Worm (Caenorhabditis elegans) whole organism, L1 larva: ENCODE measurements around the gene arrd-6.

Experiments
- C04F5.9 ChIP-seq: sonication (generic microtip); optimal IDR thresholded peaks from 2 replicates; lab custom pipeline; 2016; ENCODE audit warnings: missing genetic modification characterization, missing compliant biosample characterization
- C16A3.4 ChIP-seq: fragments of 150-350 bp; optimal IDR thresholded peaks from 2 replicates; lab custom pipeline; 2014; ENCODE audit warnings: missing biosample characterization, missing genetic modification characterization
- C34B4.2 ChIP-seq: sonication (generic microtip); optimal IDR thresholded peaks from 2 replicates; lab custom pipeline; 2017; ENCODE audit warnings: mild to moderate bottlenecking, missing genetic modification characterization, missing compliant biosample characterization
- F16B12.6 ChIP-seq: fragments of 150-350 bp; optimal IDR thresholded peaks from 2 replicates; lab custom pipeline; 2014; ENCODE audit warnings: missing biosample characterization, missing genetic modification characterization
- Y116A8C.19 ChIP-seq: sonication (generic microtip); optimal IDR thresholded peaks from 2 replicates; lab custom pipeline; 2016; ENCODE audit warnings: missing compliant biosample characterization, missing genetic modification characterization, borderline replicate concordance
- aha-1 ChIP-seq: fragments of 150-350 bp; optimal IDR thresholded peaks from 2 replicates; lab custom pipeline; 2014; ENCODE audit warnings: missing biosample characterization, missing genetic modification characterization
- blmp-1 ChIP-seq: fragments of 150-350 bp; optimal IDR thresholded peaks from 2 replicates; lab custom pipeline; 2014; ENCODE audit warnings: missing biosample characterization, missing genetic modification characterization
- ceh-8 ChIP-seq: fragments of 200-800 bp; sonication (Bioruptor generic); optimal IDR thresholded peaks from 2 replicates; lab custom pipeline; 2018; ENCODE audit warnings: mild to moderate bottlenecking, missing genetic modification characterization, moderate library complexity, missing compliant biosample characterization
- dsc-1 ChIP-seq: sonication (generic microtip); optimal IDR thresholded peaks from 2 replicates; lab custom pipeline; 2016; ENCODE audit warnings: mild to moderate bottlenecking, missing genetic modification characterization, missing compliant biosample characterization
- efl-1 ChIP-seq, 4 experiments: fragments of 150-350 bp; optimal IDR thresholded peaks in 3 of 4; peaks in 1 of 4; 1 replicate in 1 of 4; 2 replicates in 3 of 4; lab custom pipeline; 2014; ENCODE audit warnings: missing biosample characterization in 2 of 4, missing genetic modification characterization in 2 of 4, missing genetic modification reagents in 2 of 4
- efl-3 ChIP-seq: fragments of 200-800 bp; sonication (Bioruptor generic); optimal IDR thresholded peaks from 2 replicates; lab custom pipeline; 2018; ENCODE audit warnings: mild to moderate bottlenecking, missing genetic modification characterization, missing compliant biosample characterization
- egl-13 ChIP-seq: sonication (generic microtip); optimal IDR thresholded peaks from 2 replicates; lab custom pipeline; 2016; ENCODE audit warnings: missing genotype, missing genetic modification reagents, missing genetic modification characterization, missing compliant biosample characterization
- elt-2 ChIP-seq: sonication (generic microtip); optimal IDR thresholded peaks from 2 replicates; lab custom pipeline; 2016; ENCODE audit warnings: missing genetic modification characterization, mild to moderate bottlenecking, inconsistent platforms, missing compliant biosample characterization, missing genetic modification reagents
- elt-3 ChIP-seq, 6 experiments: fragments of 150-350 bp in 1 of 6; sonication (generic microtip); optimal IDR thresholded peaks; 2 replicates each; lab custom pipeline; 2017 to 2018; ENCODE audit warnings: missing biosample characterization in 6 of 6, missing genetic modification characterization in 6 of 6, inconsistent platforms in 1 of 6
- ets-5 ChIP-seq: fragments of 200-800 bp; sonication (Bioruptor generic); IDR thresholded peaks from 2 replicates; pipeline ENCODE4 v1.3.6; 2022; ENCODE audit warnings: missing genetic modification characterization, missing compliant biosample characterization
- fkh-10 ChIP-seq: sonication (generic microtip); optimal IDR thresholded peaks from 2 replicates; lab custom pipeline; 2017; ENCODE audit warnings: missing biosample characterization, missing genetic modification reagents, missing genetic modification characterization
- fkh-4 ChIP-seq: sonication (generic microtip); optimal IDR thresholded peaks from 2 replicates; lab custom pipeline; 2016; ENCODE audit warnings: missing compliant biosample characterization, missing genetic modification characterization, borderline replicate concordance
- fos-1 ChIP-seq: fragments of 150-350 bp; optimal IDR thresholded peaks from 2 replicates; lab custom pipeline; 2014; ENCODE audit warnings: missing biosample characterization, missing genetic modification characterization
- hlh-17 ChIP-seq: fragments of 200-800 bp; sonication (Bioruptor generic); optimal IDR thresholded peaks from 2 replicates; lab custom pipeline; 2018; ENCODE audit warnings: missing genetic modification characterization, mild to moderate bottlenecking, missing compliant biosample characterization, moderate library complexity, borderline replicate concordance
- jun-1 ChIP-seq: fragments of 150-350 bp; optimal IDR thresholded peaks from 2 replicates; lab custom pipeline; 2014; ENCODE audit warnings: missing biosample characterization, missing genetic modification reagents, missing genetic modification characterization
- lin-13 ChIP-seq: fragments of 150-350 bp; optimal IDR thresholded peaks from 2 replicates; lab custom pipeline; 2014; ENCODE audit warnings: missing biosample characterization, missing genetic modification reagents, missing genetic modification characterization
- lin-15B ChIP-seq: fragments of 150-350 bp; sonication (generic microtip); optimal IDR thresholded peaks from 3 replicates; lab custom pipeline; 2014; ENCODE audit warnings: missing biosample characterization, missing genetic modification characterization
- lin-39 ChIP-seq: fragments of 150-350 bp; optimal IDR thresholded peaks from 2 replicates; lab custom pipeline; 2014; ENCODE audit warnings: missing biosample characterization, missing genetic modification reagents, missing genetic modification characterization
- lir-3 ChIP-seq: sonication (generic microtip); optimal IDR thresholded peaks from 2 replicates; lab custom pipeline; 2016; ENCODE audit warnings: mild to moderate bottlenecking, missing genetic modification characterization, moderate library complexity, missing compliant biosample characterization; ENCODE audit not compliant: poor library complexity
- lsy-2 ChIP-seq, 2 experiments: fragments of 150-350 bp; optimal IDR thresholded peaks; 2 replicates each; lab custom pipeline; 2014; ENCODE audit warnings: missing biosample characterization in 2 of 2, missing genetic modification characterization in 2 of 2
- mdl-1 ChIP-seq, 2 experiments: fragments of 150-350 bp; optimal IDR thresholded peaks; 2 replicates each; lab custom pipeline; 2014 to 2017; ENCODE audit warnings: missing biosample characterization in 2 of 2, missing genetic modification characterization in 2 of 2, inconsistent platforms in 1 of 2
- mef-2 ChIP-seq: fragments of 150-350 bp; optimal IDR thresholded peaks from 2 replicates; lab custom pipeline; 2014; ENCODE audit warnings: missing biosample characterization, missing genetic modification characterization
- mep-1 ChIP-seq: fragments of 150-350 bp; optimal IDR thresholded peaks from 2 replicates; lab custom pipeline; 2014; ENCODE audit warnings: missing biosample characterization, missing genetic modification characterization
- nhr-11 ChIP-seq: fragments of 150-350 bp; optimal IDR thresholded peaks from 2 replicates; lab custom pipeline; 2014; ENCODE audit warnings: missing biosample characterization, missing genetic modification characterization
- nhr-12 ChIP-seq: sonication (generic microtip); optimal IDR thresholded peaks from 2 replicates; lab custom pipeline; 2017; ENCODE audit warnings: missing biosample characterization, missing genetic modification characterization
- nhr-19 ChIP-seq: fragments of 200-800 bp; sonication (Bioruptor generic); conservative IDR thresholded peaks from 2 replicates; pipeline ENCODE4 v1.3.6; 2022; ENCODE audit warnings: missing genetic modification characterization, missing compliant biosample characterization
- nhr-237 ChIP-seq: fragments of 150-350 bp; optimal IDR thresholded peaks from 2 replicates; lab custom pipeline; 2014; ENCODE audit warnings: missing biosample characterization, missing genetic modification characterization
- nhr-28 ChIP-seq: fragments of 150-350 bp; optimal IDR thresholded peaks from 2 replicates; lab custom pipeline; 2014; ENCODE audit warnings: missing biosample characterization, missing genetic modification characterization
- nhr-47 ChIP-seq: sonication (generic microtip); optimal IDR thresholded peaks from 2 replicates; lab custom pipeline; 2016; ENCODE audit warnings: mild to moderate bottlenecking, missing genetic modification characterization, moderate library complexity, missing compliant biosample characterization
- nhr-71 ChIP-seq: sonication (generic microtip); optimal IDR thresholded peaks from 2 replicates; lab custom pipeline; 2016; ENCODE audit warnings: mild to moderate bottlenecking, missing genetic modification characterization, moderate library complexity, missing compliant biosample characterization
- nhr-76 ChIP-seq: sonication (generic microtip); optimal IDR thresholded peaks from 2 replicates; lab custom pipeline; 2017; ENCODE audit warnings: missing biosample characterization, missing genetic modification characterization
- nhr-77 ChIP-seq: fragments of 150-350 bp; optimal IDR thresholded peaks from 2 replicates; lab custom pipeline; 2014; ENCODE audit warnings: missing biosample characterization, missing genetic modification characterization
- nhr-85 ChIP-seq: sonication (generic microtip); peaks from one replicate; lab custom pipeline; 2016; ENCODE audit warnings: missing genetic modification characterization, inconsistent platforms, missing compliant biosample characterization
- pax-3 ChIP-seq: fragments of 200-800 bp; sonication (Bioruptor generic); optimal IDR thresholded peaks from 2 replicates; lab custom pipeline; 2018; ENCODE audit warnings: mild to moderate bottlenecking, missing genetic modification characterization, moderate library complexity, missing compliant biosample characterization
- pqm-1 ChIP-seq: sonication (generic microtip); optimal IDR thresholded peaks from 3 replicates; lab custom pipeline; 2017; ENCODE audit warnings: missing biosample characterization, missing genetic modification characterization
- rnt-1 ChIP-seq: sonication (generic microtip); optimal IDR thresholded peaks from 2 replicates; lab custom pipeline; 2016; ENCODE audit warnings: mild to moderate bottlenecking, missing genetic modification characterization, moderate library complexity, missing compliant biosample characterization
- skn-1 ChIP-seq: fragments of 150-350 bp; optimal IDR thresholded peaks from 2 replicates; lab custom pipeline; 2014; ENCODE audit warnings: missing biosample characterization, missing genetic modification characterization
- snu-23 ChIP-seq: sonication (generic microtip); optimal IDR thresholded peaks from 2 replicates; lab custom pipeline; 2016; ENCODE audit warnings: missing genetic modification characterization, missing compliant biosample characterization
- sox-4 ChIP-seq: sonication (generic microtip); optimal IDR thresholded peaks from 2 replicates; lab custom pipeline; 2016; ENCODE audit warnings: missing genetic modification characterization, missing compliant biosample characterization
- tbx-2 ChIP-seq: sonication (generic microtip); optimal IDR thresholded peaks from 2 replicates; lab custom pipeline; 2016; ENCODE audit warnings: missing genetic modification characterization, missing compliant biosample characterization
- tlp-1 ChIP-seq: fragments of 150-350 bp; optimal IDR thresholded peaks from 2 replicates; lab custom pipeline; 2014; ENCODE audit warnings: missing biosample characterization, missing genetic modification characterization
- unc-62 ChIP-seq: fragments of 150-350 bp; optimal IDR thresholded peaks from 2 replicates; lab custom pipeline; 2014; ENCODE audit warnings: missing biosample characterization, missing genetic modification reagents, missing genetic modification characterization
- vab-15 ChIP-seq: sonication (generic microtip); optimal IDR thresholded peaks from 2 replicates; lab custom pipeline; 2017; ENCODE audit warnings: missing genotype, mild to moderate bottlenecking, missing genetic modification characterization, missing compliant biosample characterization

arrd-6 gene

DNA sequence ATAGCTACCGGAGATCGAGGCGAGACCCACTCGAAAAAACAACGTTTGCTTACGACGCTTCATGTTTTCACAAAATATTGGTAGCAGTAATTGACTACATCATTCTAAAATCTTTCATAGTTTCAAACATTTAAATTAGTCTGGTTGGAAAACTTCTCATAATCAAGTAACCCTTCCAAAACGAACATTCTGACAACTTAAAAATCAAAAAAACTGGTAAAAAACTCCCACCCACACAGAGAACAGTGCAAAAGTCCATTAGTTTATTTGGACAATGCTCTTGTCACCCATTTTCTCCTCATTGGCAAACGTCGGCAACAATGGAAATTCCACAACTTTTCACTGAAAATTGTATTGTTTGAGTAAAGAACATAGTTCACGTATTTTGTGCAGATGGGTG, 34.8 kb downstream of the arrd-6 start, which contains the start of gene F37H8.6:
Gene F37H8.6, minus strand, starts transcription at position 101 of the 400 bp plus-strand sequence.
- TF ChIP-seq lsy-2 (tag; optimal IDR thresholded peaks at IDR 0.05; lab: Kevin White, UChicago), result no peak
- no peak for TF ChIP-seq efl-1 (optimal IDR thresholded peaks at IDR 0.05; lab: Kevin White, UChicago)
- no peak for TF ChIP-seq efl-1 (GFP tag; optimal IDR thresholded peaks at IDR 0.05 in 1 of 2; lab: Kevin White, UChicago)
- TF ChIP-seq blmp-1 (tag; lab: Kevin White, UChicago), result no peak

DNA sequence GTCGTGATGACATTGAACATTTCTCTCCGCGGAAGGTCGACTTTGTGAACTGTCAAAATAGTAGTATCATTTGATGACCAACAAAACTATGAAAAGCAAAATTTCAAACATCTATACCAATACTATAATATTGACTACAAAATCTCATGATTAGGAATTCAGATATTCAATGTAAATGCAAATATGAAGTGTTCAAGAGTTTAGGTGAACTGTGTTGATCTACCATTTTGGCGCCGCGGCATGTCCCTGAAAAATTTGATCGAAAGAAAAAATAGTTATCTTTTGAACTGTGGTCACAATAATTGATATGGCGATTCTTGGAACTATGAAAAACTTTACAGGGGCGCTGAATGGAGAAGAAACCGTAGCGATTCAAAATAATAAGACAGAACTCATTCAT, 36.2 kb downstream of the arrd-6 start:
- TF ChIP-seq efl-1 (optimal IDR thresholded peaks at IDR 0.05; lab: Kevin White, UChicago) (no peak), efl-1 (GFP tag; optimal IDR thresholded peaks at IDR 0.05 in 1 of 2; lab: Kevin White, UChicago) (no peak), nhr-85 (peak; percentile 61), snu-23 (GFP tag; lab: Kevin White, UChicago) (no peak)

ce11 chrII:11181250-11181704, 38.7 kb downstream of the arrd-6 start, which contains the start of gene bigr-1:
TSS of gene bigr-1 (plus strand) at chrII:11181654.
- TF ChIP-seq nhr-47, result no peak
- TF ChIP-seq C04F5.9, result no peak
- TF ChIP-seq fkh-10 (GFP tag; lab: Kevin White, UChicago), result no peak
- no peak for TF ChIP-seq Y116A8C.19 (tag; lab: Kevin White, UChicago)
- no peak for TF ChIP-seq lin-15B (tag; lab: Kevin White, UChicago)
- no peak for TF ChIP-seq skn-1 (tag; lab: Kevin White, UChicago)
- TF ChIP-seq lir-3, result no peak
- TF ChIP-seq mef-2 (tag; lab: Kevin White, UChicago), result no peak
- TF ChIP-seq egl-13, result no peak
- no peak for TF ChIP-seq vab-15 (tag; lab: Kevin White, UChicago)
- TF ChIP-seq jun-1 (tag; lab: Kevin White, UChicago), result no peak
- TF ChIP-seq mdl-1 (tag; optimal IDR thresholded peaks at IDR 0.05; lab: Kevin White, UChicago), result no peak
- TF ChIP-seq unc-62 (GFP tag; lab: Kevin White, UChicago), result no peak
- TF ChIP-seq dsc-1 (tag; lab: Kevin White, UChicago), result no peak
- no peak for TF ChIP-seq nhr-77 (tag; lab: Kevin White, UChicago)
- no peak for TF ChIP-seq mep-1 (tag; lab: Kevin White, UChicago)
- TF ChIP-seq nhr-12 (tag; lab: Kevin White, UChicago), result no peak
- no peak for TF ChIP-seq rnt-1
- no peak for TF ChIP-seq efl-1 (optimal IDR thresholded peaks at IDR 0.05; lab: Kevin White, UChicago)
- no peak for TF ChIP-seq efl-1 (GFP tag; optimal IDR thresholded peaks at IDR 0.05 in 1 of 2; lab: Kevin White, UChicago)
- TF ChIP-seq F16B12.6, result no peak
- no peak for TF ChIP-seq C16A3.4 (tag; lab: Kevin White, UChicago)
- no peak for TF ChIP-seq blmp-1 (tag; lab: Kevin White, UChicago)
- TF ChIP-seq efl-3 (GFP tag; lab: Kevin White, UChicago), result no peak
- no peak for TF ChIP-seq pax-3 (tag; lab: Kevin White, UChicago)
- TF ChIP-seq elt-2, result peak; percentile 9
- TF ChIP-seq nhr-28, result no peak
- TF ChIP-seq nhr-237 (tag; lab: Kevin White, UChicago), result no peak
- TF ChIP-seq lin-39 (tag; lab: Kevin White, UChicago), result no peak
- TF ChIP-seq elt-3 (tag; optimal IDR thresholded peaks at IDR 0.05; lab: Kevin White, UChicago), result no peak
- peak; percentile 2 for TF ChIP-seq tbx-2 (tag; lab: Kevin White, UChicago)
- no peak for TF ChIP-seq sox-4 (tag; lab: Kevin White, UChicago)
- TF ChIP-seq aha-1, result no peak
- TF ChIP-seq nhr-11 (tag; lab: Kevin White, UChicago), result no peak
- no peak for TF ChIP-seq tlp-1 (tag; lab: Kevin White, UChicago)
- no peak for TF ChIP-seq ets-5 (GFP tag; lab: Robert Waterston, UW)
- peak; percentile 37 for TF ChIP-seq nhr-71 (tag; lab: Kevin White, UChicago)
- TF ChIP-seq lsy-2 (tag; optimal IDR thresholded peaks at IDR 0.05; lab: Kevin White, UChicago), result no peak
- no peak for TF ChIP-seq lin-13 (GFP tag; lab: Kevin White, UChicago)
- no peak for TF ChIP-seq hlh-17 (GFP tag; lab: Kevin White, UChicago)
- TF ChIP-seq C34B4.2, result no peak
- TF ChIP-seq fkh-4 (tag; lab: Kevin White, UChicago), result no peak
- no peak for TF ChIP-seq ceh-8 (GFP tag; lab: Kevin White, UChicago)
- no peak for TF ChIP-seq fos-1 (tag; lab: Kevin White, UChicago)
- no peak for TF ChIP-seq pqm-1
- 0 out of 2 replicates have a peak, but pooled peaks have one; percentile 4 for TF ChIP-seq nhr-19
- TF ChIP-seq nhr-76 (tag; lab: Kevin White, UChicago), result no peak
